Fruit fly (Drosophila melanogaster): Measurements from ENCODE around the gene Ibf1.

Gene Ibf1

DNA sequence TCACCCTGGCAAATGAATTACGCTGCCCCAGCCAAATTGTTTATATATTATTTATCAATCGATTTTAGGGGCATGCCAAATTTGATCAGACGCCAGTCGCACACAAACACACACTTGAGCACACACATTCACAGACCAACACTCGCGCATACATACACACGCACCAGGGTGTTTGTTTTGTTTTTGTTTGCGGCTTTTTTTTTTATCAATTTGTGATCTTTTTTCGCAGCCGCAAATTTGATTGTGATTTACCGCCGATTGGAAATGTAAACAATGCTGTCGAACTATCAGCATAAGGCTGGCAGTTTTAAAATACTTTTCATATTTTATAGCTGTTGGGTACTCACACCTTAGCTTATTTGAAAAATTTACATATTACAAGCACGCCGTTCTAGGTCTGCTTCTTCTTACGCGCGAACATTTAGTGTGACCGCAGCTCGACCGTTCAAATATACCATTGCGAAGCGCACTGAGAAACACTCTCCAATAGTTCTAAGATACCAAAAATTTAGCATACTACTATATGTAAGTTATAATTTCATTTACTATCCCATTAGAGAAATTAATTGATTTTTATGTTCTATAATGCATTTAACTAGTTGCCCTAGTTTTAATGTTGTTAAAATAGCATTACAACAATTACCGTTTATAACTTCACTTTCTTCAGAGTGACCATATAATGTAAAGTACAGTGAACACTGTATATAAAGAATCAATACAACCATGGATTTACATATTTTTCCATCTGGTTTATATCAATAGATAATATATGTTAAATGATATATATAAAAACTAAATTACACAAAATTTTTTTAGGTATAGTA, 21.3 kb upstream of the Ibf1 start, which contains the start of gene pum:
TSS of gene pum (minus strand) at position 415 of the 824 bp plus-strand sequence.
- TF ChIP-seq CG8632 (GFP tag; optimal IDR thresholded peaks at IDR 0.05) (no peak), acj6 (GFP tag; optimal IDR thresholded peaks at IDR 0.05) (no peak), Blimp-1 (GFP tag; optimal IDR thresholded peaks at IDR 0.05) (no peak), spab (GFP tag; optimal IDR thresholded peaks at IDR 0.05) (no peak), salr (GFP tag; optimal IDR thresholded peaks at IDR 0.05) (peak in 1 of 2 experiments; percentile 10), CG6276 (GFP tag; optimal IDR thresholded peaks at IDR 0.05) (peak; percentile 46), CG34406 (GFP tag; optimal IDR thresholded peaks at IDR 0.05) (no peak), CG15336 (GFP tag; IDR thresholded peaks at IDR 0.05) (peak; percentile 45; the same call in 1 of the 2 replicates), CG8319 (GFP tag; optimal IDR thresholded peaks at IDR 0.05) (no peak), Hr39 (GFP tag; optimal IDR thresholded peaks at IDR 0.05) (no peak), Smox (GFP tag; optimal IDR thresholded peaks at IDR 0.05) (peak; percentile 11), CG3032 (tag; optimal IDR thresholded peaks at IDR 0.05) (peak; percentile 47), CG11294 (GFP tag; IDR thresholded peaks at IDR 0.05) (no peak), Sox102F (GFP tag; optimal IDR thresholded peaks at IDR 0.05) (peak; percentile 5), Ets96B (tag; optimal IDR thresholded peaks at IDR 0.05) (peak; percentile 25), CG32006 (GFP tag; optimal IDR thresholded peaks at IDR 0.05) (peak; percentile 25), Eip78C (GFP tag) (peak; percentile 62), CG7368 (GFP tag; optimal IDR thresholded peaks at IDR 0.05) (no peak), CG10631 (GFP tag; optimal IDR thresholded peaks at IDR 0.05) (no peak), Gug (GFP tag; IDR thresholded peaks at IDR 0.05) (no peak), Hr38 (GFP tag; optimal IDR thresholded peaks at IDR 0.05) (no peak), CG8119 (GFP tag; IDR thresholded peaks at IDR 0.05) (peak; percentile 70), CG11762 (GFP tag; optimal IDR thresholded peaks at IDR 0.05; ENCODE audit: insufficient read depth) (no peak), CG9139 (GFP tag; optimal IDR thresholded peaks at IDR 0.05) (peak; percentile 45), OdsH (GFP tag; optimal IDR thresholded peaks at IDR 0.05) (peak; percentile 14), lz (GFP tag; optimal IDR thresholded peaks at IDR 0.05) (no peak), Sox14 (GFP tag; optimal IDR thresholded peaks at IDR 0.05) (no peak), CG11902 (GFP tag; optimal IDR thresholded peaks at IDR 0.05) (no peak), Met (GFP tag; optimal IDR thresholded peaks at IDR 0.05) (no peak), Ets21C (GFP tag; optimal IDR thresholded peaks at IDR 0.05) (no peak), CG1621 (tag; optimal IDR thresholded peaks at IDR 0.05) (peak; percentile 23), CG10669 (GFP tag; optimal IDR thresholded peaks at IDR 0.05) (no peak), CG6792 (GFP tag; optimal IDR thresholded peaks at IDR 0.05) (no peak), vri (GFP tag; optimal IDR thresholded peaks at IDR 0.05) (peak; percentile 26), CG6163 (GFP tag; IDR thresholded peaks at IDR 0.05) (peak; percentile 18; the same call in 2 of the 3 replicates), Hr4 (GFP tag; optimal IDR thresholded peaks at IDR 0.05) (no peak), cyc (GFP tag; optimal IDR thresholded peaks at IDR 0.05) (peak; percentile 22), dac (GFP tag; optimal IDR thresholded peaks at IDR 0.05) (no peak), fd59A (GFP tag; optimal IDR thresholded peaks at IDR 0.05) (no peak), CG6854 (GFP tag; optimal IDR thresholded peaks at IDR 0.05) (peak; percentile 28), Sox15 (GFP tag; optimal IDR thresholded peaks at IDR 0.05) (no peak), topi (GFP tag; optimal IDR thresholded peaks at IDR 0.05) (no peak), pdm3 (GFP tag; optimal IDR thresholded peaks at IDR 0.05) (no peak), achi (GFP tag; optimal IDR thresholded peaks at IDR 0.05) (no peak), dsx (GFP tag; optimal IDR thresholded peaks at IDR 0.05; ENCODE audit: poor library complexity, severe bottlenecking) (peak; percentile 10), fkh (GFP tag; optimal IDR thresholded peaks at IDR 0.05) (peak; percentile 72), ss (GFP tag; optimal IDR thresholded peaks at IDR 0.05) (peak; percentile 77 to 78), svp (GFP tag) (peak; percentile 32), eg (GFP tag; IDR thresholded peaks at IDR 0.05) (peak; percentile 58), Eip75B (GFP tag; optimal IDR thresholded peaks at IDR 0.05) (no peak), net (GFP tag; optimal IDR thresholded peaks at IDR 0.05) (peak; percentile 14)
